5 fruit fly cellular contexts compared by ENCODE assay signal in the genomic region with DNA sequence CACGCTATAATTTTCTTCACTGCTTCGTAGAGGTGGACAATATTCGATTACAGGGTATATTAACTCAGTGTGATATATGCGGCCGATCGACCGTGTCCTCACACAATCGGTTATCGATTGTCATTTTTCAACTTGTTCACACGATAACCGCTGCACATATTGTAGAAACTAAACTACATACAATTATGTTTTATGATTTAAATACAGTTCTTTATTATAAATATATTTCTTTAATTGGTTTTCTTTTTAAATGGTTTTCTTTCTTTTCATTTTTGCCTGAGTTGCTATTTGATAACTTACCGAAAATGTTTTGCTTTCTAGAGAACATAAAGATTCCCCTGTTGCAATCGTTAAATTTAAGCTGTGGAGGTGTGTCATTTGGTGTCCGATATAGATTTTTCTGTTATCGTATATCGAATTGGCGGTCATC.
TF ChIP-seq lines count a peak whose summit lies in the region.

A gene (minus strand): TSS at position 55 of the 430 bp plus-strand sequence.
A gene (plus strand): TSS at position 423 of the 430 bp plus-strand sequence.

- TF ChIP-seq CTCF in whole organism, embryonic (GFP tag; optimal IDR thresholded peaks at IDR 0.05; lab: Kevin White, UChicago), result no peak

TF ChIP-seq in whole organism, adult, 20 proteins besides CTCF, POLR2A, EP300 and RAD21 (continues in another document):
- no peak for TF ChIP-seq CG33017 (tag; optimal IDR thresholded peaks at IDR 0.05; lab: Kevin White, UChicago)
- no peak for TF ChIP-seq cnc (optimal IDR thresholded peaks at IDR 0.05; lab: Kevin White, UChicago)
- no peak for TF ChIP-seq Hr96 (GFP tag; optimal IDR thresholded peaks at IDR 0.05; lab: Kevin White, UChicago)
- peak; percentile 27 for TF ChIP-seq CG11617 (GFP tag; optimal IDR thresholded peaks at IDR 0.05; lab: Kevin White, UChicago)
- TF ChIP-seq Mnt (GFP tag; optimal IDR thresholded peaks at IDR 0.05; lab: Kevin White, UChicago), result peak; percentile 20
- peak; percentile 48 for TF ChIP-seq CG14711 (tag; optimal IDR thresholded peaks at IDR 0.05; lab: Kevin White, UChicago)
- TF ChIP-seq pad (GFP tag; optimal IDR thresholded peaks at IDR 0.05; lab: Kevin White, UChicago), result no peak
- TF ChIP-seq Clk (GFP tag; optimal IDR thresholded peaks at IDR 0.05; lab: Kevin White, UChicago), result no peak
- TF ChIP-seq bab1 (GFP tag; optimal IDR thresholded peaks at IDR 0.05; lab: Kevin White, UChicago), result no peak
- TF ChIP-seq cic (GFP tag; optimal IDR thresholded peaks at IDR 0.05; lab: Kevin White, UChicago), result no peak
- no peak for TF ChIP-seq ovo (GFP tag; optimal IDR thresholded peaks at IDR 0.05; lab: Kevin White, UChicago)
- TF ChIP-seq tj (GFP tag; optimal IDR thresholded peaks at IDR 0.05; lab: Kevin White, UChicago), result no peak
- peak; percentile 32 for TF ChIP-seq CG12768 (GFP tag; optimal IDR thresholded peaks at IDR 0.05; lab: Kevin White, UChicago)
- TF ChIP-seq CG5204 (GFP tag; optimal IDR thresholded peaks at IDR 0.05; lab: Kevin White, UChicago), result no peak
- TF ChIP-seq CG7101 (tag; optimal IDR thresholded peaks at IDR 0.05; lab: Kevin White, UChicago), result peak; percentile 30
- TF ChIP-seq CG7045 (GFP tag; optimal IDR thresholded peaks at IDR 0.05; lab: Kevin White, UChicago), result peak; percentile 37
- peak; percentile 24 for TF ChIP-seq toe (GFP tag; optimal IDR thresholded peaks at IDR 0.05; lab: Kevin White, UChicago)

TF ChIP-seq in whole organism, embryonic, 481 proteins besides CTCF, POLR2A, EP300 and RAD21 (continues in another document):
- TF ChIP-seq CG4328 (GFP tag; optimal IDR thresholded peaks at IDR 0.05; lab: Kevin White, UChicago) (peak; percentile 11), Fer1 (GFP tag; optimal IDR thresholded peaks at IDR 0.05; lab: Kevin White, UChicago) (no peak), Taf1 (GFP tag; IDR thresholded peaks at IDR 0.05; lab: Robert Waterston, UW) (no peak), E2f2 (GFP tag; IDR thresholded peaks at IDR 0.05; lab: Robert Waterston, UW) (peak; percentile 65), unc-4 (GFP tag; IDR thresholded peaks at IDR 0.05; lab: Robert Waterston, UW; ENCODE audit: partially characterized antibody) (peak; percentile 56; the same call in 1 of the 2 replicates), mam (GFP tag; optimal IDR thresholded peaks at IDR 0.05; lab: Kevin White, UChicago) (peak; percentile 3), Ada2b (GFP tag; IDR thresholded peaks at IDR 0.05; lab: Robert Waterston, UW) (no peak), CG10321 (GFP tag; IDR thresholded peaks at IDR 0.05; lab: Robert Waterston, UW) (no peak), NK7.1 (GFP tag; optimal IDR thresholded peaks at IDR 0.05; lab: Kevin White, UChicago) (no peak), CG13775 (GFP tag; optimal IDR thresholded peaks at IDR 0.05; lab: Kevin White, UChicago) (peak; percentile 49), CG2199 (GFP tag; IDR thresholded peaks at IDR 0.05; lab: Robert Waterston, UW) (no peak), CG13287 (GFP tag; IDR thresholded peaks at IDR 0.05; lab: Robert Waterston, UW; ENCODE audit: partially characterized antibody) (peak; percentile 70), CG32767 (GFP tag; IDR thresholded peaks at IDR 0.05; lab: Robert Waterston, UW) (no peak), hb (GFP tag; IDR thresholded peaks at IDR 0.05; lab: Robert Waterston, UW; ENCODE audit: partially characterized antibody) (peak; percentile 86), Nf-YA (GFP tag; IDR thresholded peaks at IDR 0.05; lab: Robert Waterston, UW) (no peak), CG14965 (GFP tag; optimal IDR thresholded peaks at IDR 0.05; lab: Kevin White, UChicago; ENCODE audit: borderline replicate concordance) (no peak), ac (GFP tag; optimal IDR thresholded peaks at IDR 0.05; lab: Kevin White, UChicago) (no peak)

TF ChIP-seq in whole organism, prepupa, 60 proteins besides CTCF, POLR2A, EP300 and RAD21 (continues in another document):
- TF ChIP-seq fkh (GFP tag; optimal IDR thresholded peaks at IDR 0.05; lab: Kevin White, UChicago) (no peak), CG7368 (GFP tag; optimal IDR thresholded peaks at IDR 0.05; lab: Kevin White, UChicago) (no peak), CG9139 (GFP tag; optimal IDR thresholded peaks at IDR 0.05; lab: Kevin White, UChicago) (no peak), Smox (GFP tag; optimal IDR thresholded peaks at IDR 0.05; lab: Kevin White, UChicago) (no peak), fd85E (GFP tag; optimal IDR thresholded peaks at IDR 0.05; lab: Kevin White, UChicago) (no peak), CG10631 (GFP tag; optimal IDR thresholded peaks at IDR 0.05; lab: Kevin White, UChicago) (no peak), Sox102F (GFP tag; optimal IDR thresholded peaks at IDR 0.05; lab: Kevin White, UChicago) (no peak), CG34406 (GFP tag; optimal IDR thresholded peaks at IDR 0.05; lab: Kevin White, UChicago) (no peak), cyc (GFP tag; optimal IDR thresholded peaks at IDR 0.05; lab: Kevin White, UChicago) (no peak), dac (GFP tag; optimal IDR thresholded peaks at IDR 0.05; lab: Kevin White, UChicago) (no peak), esn (GFP tag; optimal IDR thresholded peaks at IDR 0.05; lab: Kevin White, UChicago) (peak; percentile 53), Blimp-1 (GFP tag; optimal IDR thresholded peaks at IDR 0.05; lab: Kevin White, UChicago) (no peak), Gug (GFP tag; IDR thresholded peaks at IDR 0.05; lab: Robert Waterston, UW) (peak; percentile 14; the same call in 1 of the 2 replicates), Met (GFP tag; optimal IDR thresholded peaks at IDR 0.05; lab: Kevin White, UChicago) (no peak), CG3032 (tag; optimal IDR thresholded peaks at IDR 0.05; lab: Kevin White, UChicago) (peak; percentile 57), CG16779 (tag; optimal IDR thresholded peaks at IDR 0.05; lab: Kevin White, UChicago) (no peak), Eip93F (GFP tag; optimal IDR thresholded peaks at IDR 0.05; lab: Kevin White, UChicago) (no peak), Hr39 (GFP tag; optimal IDR thresholded peaks at IDR 0.05; lab: Kevin White, UChicago) (no peak), CG10669 (GFP tag; optimal IDR thresholded peaks at IDR 0.05; lab: Kevin White, UChicago) (no peak)

TF ChIP-seq in whole organism, pupa, 21 proteins besides CTCF, POLR2A, EP300 and RAD21:
- TF ChIP-seq CG13204 (GFP tag; optimal IDR thresholded peaks at IDR 0.05; lab: Kevin White, UChicago), result no peak
- peak; percentile 45 for TF ChIP-seq CG9948 (tag; optimal IDR thresholded peaks at IDR 0.05; lab: Kevin White, UChicago)
- no peak for TF ChIP-seq Snoo (tag; optimal IDR thresholded peaks at IDR 0.05; lab: Kevin White, UChicago)
TF ChIP-seq in whole organism, pupa: peak in this region for 1.

TF ChIP-seq in whole organism, wandering third instar larva, 38 proteins besides CTCF, POLR2A, EP300 and RAD21:
- TF ChIP-seq sv (GFP tag; optimal IDR thresholded peaks at IDR 0.05; lab: Kevin White, UChicago) (peak; percentile 6), OdsH (GFP tag; optimal IDR thresholded peaks at IDR 0.05; lab: Kevin White, UChicago) (peak; percentile 37), Hr83 (GFP tag; optimal IDR thresholded peaks at IDR 0.05; lab: Kevin White, UChicago; ENCODE audit: poor library complexity, severe bottlenecking) (no peak)
